Fruit fly (Drosophila melanogaster) whole organism, adult: Measurements from ENCODE around the gene CG6686.

Experiments
- CG14711 ChIP-seq: fragments of 200-800 bp; sonication (Bioruptor generic); optimal IDR thresholded peaks from 2 replicates; lab custom pipeline; 2018; ENCODE audit warnings: missing biosample characterization, mild to moderate bottlenecking, missing genetic modification characterization, moderate library complexity
- CG7101 ChIP-seq: fragments of 200-800 bp; sonication (Bioruptor generic); optimal IDR thresholded peaks from 2 replicates; lab custom pipeline; 2018; ENCODE audit warnings: missing biosample characterization, mild to moderate bottlenecking, missing genetic modification characterization, moderate library complexity
- cic ChIP-seq: fragments of 200-800 bp; sonication (Bioruptor generic); optimal IDR thresholded peaks from 2 replicates; lab custom pipeline; 2017; ENCODE audit warnings: missing biosample characterization, mild to moderate bottlenecking, missing genetic modification characterization, moderate library complexity
- tj ChIP-seq: fragments of 200-800 bp; sonication (Bioruptor generic); optimal IDR thresholded peaks from 3 replicates; lab custom pipeline; 2017; ENCODE audit warnings: missing biosample characterization, mild to moderate bottlenecking, missing genetic modification characterization, moderate library complexity

DNA sequence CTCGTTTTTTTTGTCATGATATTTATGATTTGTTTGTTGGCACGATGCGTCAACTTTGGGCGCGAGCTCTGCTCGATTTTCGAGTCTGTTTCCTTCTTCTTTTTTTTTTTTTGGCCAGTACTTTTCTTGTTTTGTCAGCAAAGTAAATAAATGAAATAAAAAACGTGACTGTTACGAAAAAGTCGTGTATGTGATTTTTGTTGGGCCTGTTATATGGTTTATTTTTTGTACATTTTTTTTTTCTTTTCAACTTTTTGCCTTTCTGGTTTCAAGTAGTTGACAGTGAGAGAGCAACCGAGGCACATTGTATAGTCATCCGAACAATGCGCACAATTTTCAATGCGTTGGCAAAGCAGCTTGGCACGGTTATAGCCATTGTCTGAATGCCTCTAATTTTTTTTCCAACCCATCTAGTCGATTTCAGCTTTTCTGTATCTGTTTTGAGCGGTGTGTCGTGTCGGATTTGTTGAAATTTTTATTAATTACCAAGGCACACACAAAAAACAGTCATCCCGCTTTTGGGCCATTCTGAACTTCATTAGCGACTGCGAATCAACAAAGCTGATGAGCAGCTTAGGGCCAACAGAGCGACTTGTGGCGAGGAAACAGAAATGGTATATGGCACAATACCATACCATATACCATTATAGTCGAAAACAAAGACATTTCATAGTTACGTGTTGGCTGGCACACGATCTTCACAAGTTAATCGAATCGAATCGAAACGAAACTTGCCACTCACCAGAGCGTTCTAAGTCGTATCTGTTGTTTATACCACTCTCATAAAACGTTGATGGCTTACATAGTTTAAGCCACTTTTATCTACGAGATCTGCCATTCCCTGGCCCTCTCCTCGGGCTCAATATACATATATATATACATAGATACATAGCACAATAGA lies 24.2 kb downstream of the CG6686 start:
- no peak for TF ChIP-seq CG7101
- TF ChIP-seq cic (GFP tag; lab: Kevin White, UChicago): no peak
- TF ChIP-seq CG14711 (tag; lab: Kevin White, UChicago): no peak
- TF ChIP-seq tj (GFP tag; lab: Kevin White, UChicago): peak; percentile 82
